Fruit fly (Drosophila melanogaster): ENCODE measurements around the gene Setd3.

Setd3 gene

DNA sequence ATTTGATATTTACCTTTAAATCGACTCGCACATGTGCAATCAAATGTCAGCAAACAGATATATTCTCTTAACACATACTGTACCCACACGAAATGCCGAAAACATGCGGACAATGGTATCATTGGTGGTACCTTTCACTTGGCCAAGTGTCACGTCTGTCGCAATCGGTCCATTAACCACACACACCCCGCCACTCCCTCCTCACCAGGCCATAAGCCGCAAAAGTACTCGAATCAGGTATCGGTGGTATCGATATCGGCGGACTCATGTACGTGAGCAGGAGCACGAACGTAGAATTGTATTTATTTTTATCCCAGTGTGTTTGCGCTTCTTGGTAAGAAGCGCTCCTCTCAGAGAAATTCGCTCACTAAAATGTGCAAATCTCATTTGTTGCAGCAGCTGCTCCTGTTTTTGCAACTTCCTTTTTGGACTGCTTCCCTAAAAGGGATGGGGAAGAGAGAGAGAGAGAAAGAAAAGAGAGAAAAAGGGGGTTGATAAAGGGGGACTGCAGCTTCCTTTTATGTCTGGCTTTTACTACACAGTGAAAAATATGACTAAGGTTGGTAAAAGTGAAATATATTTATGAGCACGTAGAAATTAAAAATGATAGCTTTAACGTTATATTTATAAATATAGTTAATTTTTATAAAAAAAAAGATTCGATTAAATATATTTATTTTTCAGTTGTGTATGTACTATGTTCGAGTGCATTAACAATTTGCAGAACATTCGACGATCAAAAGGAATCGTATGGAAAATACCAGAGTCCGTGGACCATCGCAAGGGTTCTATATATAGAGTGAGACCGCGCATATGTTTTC lies 15.2 kb upstream of the Setd3 start:
- TF ChIP-seq Ets98B (GFP tag; IDR thresholded peaks at IDR 0.05) (no peak), rn (GFP tag; IDR thresholded peaks at IDR 0.05) (no peak), CG8301 (tag; optimal IDR thresholded peaks at IDR 0.05) (peak; percentile 27), D1 (tag; optimal IDR thresholded peaks at IDR 0.05) (no peak), CG13204 (GFP tag; optimal IDR thresholded peaks at IDR 0.05) (peak; percentile 30), CG12605 (GFP tag; IDR thresholded peaks at IDR 0.05) (peak; percentile 58), Snoo (tag; optimal IDR thresholded peaks at IDR 0.05) (peak; percentile 71), fd96Ca (GFP tag; IDR thresholded peaks at IDR 0.05) (no peak), CG9948 (tag; optimal IDR thresholded peaks at IDR 0.05) (peak; percentile 70), CG32121 (GFP tag; IDR thresholded peaks at IDR 0.05) (no peak), CG14655 (GFP tag; optimal IDR thresholded peaks at IDR 0.05) (peak; percentile 66), CG8159 (tag; optimal IDR thresholded peaks at IDR 0.05) (peak; percentile 78), Pif1B (GFP tag; optimal IDR thresholded peaks at IDR 0.05) (peak; percentile 42), CG34367 (tag; optimal IDR thresholded peaks at IDR 0.05) (peak; percentile 43), CG17806 (tag; optimal IDR thresholded peaks at IDR 0.05) (peak; percentile 70), gl (tag; optimal IDR thresholded peaks at IDR 0.05) (no peak), CG4496 (GFP tag; IDR thresholded peaks at IDR 0.05) (peak; percentile 58; the same call in 2 of the 3 replicates), CG15710 (tag; optimal IDR thresholded peaks at IDR 0.05) (peak; percentile 71), CG10348 (GFP tag; IDR thresholded peaks at IDR 0.05) (no peak), EcR (GFP tag; optimal IDR thresholded peaks at IDR 0.05) (peak; percentile 50), Pif1A (GFP tag; optimal IDR thresholded peaks at IDR 0.05) (peak; percentile 39)

DNA sequence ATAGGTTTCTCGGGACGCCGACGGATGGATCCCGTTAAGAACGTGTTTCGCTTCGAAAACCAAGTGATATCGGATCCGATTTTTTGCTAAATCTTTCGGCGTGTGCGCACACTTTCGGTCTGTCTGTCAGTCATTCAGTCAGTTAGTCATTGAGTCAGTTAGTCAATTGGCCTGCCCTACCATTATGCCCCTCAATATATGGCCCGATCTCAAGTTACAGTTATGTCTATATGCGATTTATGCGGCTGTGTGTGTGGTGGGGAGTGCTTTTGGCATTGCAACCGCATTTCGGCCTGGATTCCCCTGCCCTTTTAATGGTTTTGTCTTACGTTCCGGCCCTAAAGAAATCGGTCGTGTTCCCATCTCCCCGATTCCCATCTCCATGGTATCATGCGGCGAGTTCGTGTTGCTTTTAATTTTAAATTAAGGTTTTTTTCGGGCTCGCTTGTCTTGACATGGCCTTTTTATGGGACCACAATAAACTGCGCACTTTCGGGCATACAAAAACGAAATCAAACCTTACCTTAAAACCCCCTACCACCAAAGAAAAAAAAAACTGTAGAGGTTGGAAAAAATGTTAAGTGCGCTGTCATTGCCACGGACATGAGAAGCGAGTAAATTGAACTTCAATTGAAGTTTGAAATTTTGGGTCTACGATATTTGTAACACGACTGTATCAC lies 14.3 kb upstream of the Setd3 start:
- TF ChIP-seq CG34367 (tag; optimal IDR thresholded peaks at IDR 0.05) (no peak), CG17806 (tag; optimal IDR thresholded peaks at IDR 0.05) (no peak), CG8301 (tag; optimal IDR thresholded peaks at IDR 0.05) (no peak), Pif1A (GFP tag; optimal IDR thresholded peaks at IDR 0.05) (no peak), CG15710 (tag; optimal IDR thresholded peaks at IDR 0.05) (no peak)

DNA sequence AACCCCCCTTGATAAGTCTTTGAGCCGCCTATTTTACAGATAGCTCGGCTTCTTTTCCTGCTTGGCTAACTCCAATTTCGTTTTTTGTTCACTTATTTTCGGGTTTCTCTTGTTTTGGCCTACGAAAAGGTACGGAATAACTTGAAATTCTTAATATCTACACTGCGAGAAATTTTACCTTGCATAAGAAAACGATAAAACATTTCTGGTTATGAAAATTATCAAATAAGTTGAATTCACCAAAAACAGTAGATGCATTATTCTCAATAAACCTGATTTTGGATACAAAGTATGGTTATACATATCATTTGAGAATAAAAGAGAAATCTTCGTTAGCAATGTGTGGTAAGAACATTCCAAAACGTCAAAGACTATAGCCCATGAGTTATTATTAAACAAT lies 13.5 kb upstream of the Setd3 start:
- TF ChIP-seq CG8159 (tag; optimal IDR thresholded peaks at IDR 0.05) = peak; percentile 61
- TF ChIP-seq CG15710 (tag; optimal IDR thresholded peaks at IDR 0.05) = peak; percentile 18
- no peak for TF ChIP-seq CG13204 (GFP tag; optimal IDR thresholded peaks at IDR 0.05)
- TF ChIP-seq Snoo (tag; optimal IDR thresholded peaks at IDR 0.05) = peak; percentile 8
- TF ChIP-seq CG8301 (tag; optimal IDR thresholded peaks at IDR 0.05) = peak; percentile 21
- TF ChIP-seq CG14655 (GFP tag; optimal IDR thresholded peaks at IDR 0.05) = peak; percentile 46
- peak; percentile 27 for TF ChIP-seq CG34367 (tag; optimal IDR thresholded peaks at IDR 0.05)
- TF ChIP-seq CG9948 (tag; optimal IDR thresholded peaks at IDR 0.05) = peak; percentile 37
- peak; percentile 40 for TF ChIP-seq CG17806 (tag; optimal IDR thresholded peaks at IDR 0.05)
- no peak for TF ChIP-seq rn (GFP tag; IDR thresholded peaks at IDR 0.05)

DNA sequence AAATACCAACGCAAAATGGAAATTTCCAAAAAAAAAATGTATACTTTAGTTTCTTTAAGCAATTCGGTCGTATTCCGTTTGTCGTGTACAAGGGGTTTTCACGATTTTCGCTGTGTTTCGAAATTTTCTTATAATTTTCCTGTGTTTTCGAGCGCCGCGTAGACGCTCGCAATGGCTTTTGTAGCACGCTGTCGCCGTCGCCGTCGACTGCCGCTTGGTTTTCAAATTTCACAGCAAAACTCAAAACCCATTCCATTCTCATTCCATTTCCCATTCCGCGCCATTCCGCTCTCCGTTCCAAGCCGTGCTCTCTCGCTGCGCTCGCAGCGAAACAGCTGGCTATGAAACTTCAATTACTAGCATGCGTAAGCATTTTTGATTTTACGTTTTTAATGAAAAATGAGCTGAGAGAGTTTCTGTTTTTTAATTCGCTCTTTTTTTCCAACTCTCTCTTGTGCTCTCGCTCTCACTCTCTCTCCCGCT lies 13.0 kb upstream of the Setd3 start:
- TF ChIP-seq Pif1A (GFP tag; optimal IDR thresholded peaks at IDR 0.05) (peak; percentile 29), CG4496 (GFP tag; IDR thresholded peaks at IDR 0.05) (no peak; the same call in 2 of the 3 replicates), Snoo (tag; optimal IDR thresholded peaks at IDR 0.05) (no peak), Ets98B (GFP tag; IDR thresholded peaks at IDR 0.05) (peak; percentile 35), EcR (GFP tag; optimal IDR thresholded peaks at IDR 0.05) (peak; percentile 24), Pif1B (GFP tag; optimal IDR thresholded peaks at IDR 0.05) (peak; percentile 51), CG8301 (tag; optimal IDR thresholded peaks at IDR 0.05) (no peak), CG32121 (GFP tag; IDR thresholded peaks at IDR 0.05) (peak; percentile 50), CG14655 (GFP tag; optimal IDR thresholded peaks at IDR 0.05) (no peak), CG10348 (GFP tag; IDR thresholded peaks at IDR 0.05) (no peak), CG17806 (tag; optimal IDR thresholded peaks at IDR 0.05) (no peak), CG12605 (GFP tag; IDR thresholded peaks at IDR 0.05) (peak; percentile 45; the same call in 1 of the 2 replicates), rn (GFP tag; IDR thresholded peaks at IDR 0.05) (no peak), fd96Ca (GFP tag; IDR thresholded peaks at IDR 0.05) (0 out of 3 replicates have a peak, but pooled peaks have one; percentile 43), CG8159 (tag; optimal IDR thresholded peaks at IDR 0.05) (no peak), CG13204 (GFP tag; optimal IDR thresholded peaks at IDR 0.05) (peak; percentile 12), CG34367 (tag; optimal IDR thresholded peaks at IDR 0.05) (no peak), CG15710 (tag; optimal IDR thresholded peaks at IDR 0.05) (no peak), D1 (tag; optimal IDR thresholded peaks at IDR 0.05) (no peak), gl (tag; optimal IDR thresholded peaks at IDR 0.05) (no peak)

DNA sequence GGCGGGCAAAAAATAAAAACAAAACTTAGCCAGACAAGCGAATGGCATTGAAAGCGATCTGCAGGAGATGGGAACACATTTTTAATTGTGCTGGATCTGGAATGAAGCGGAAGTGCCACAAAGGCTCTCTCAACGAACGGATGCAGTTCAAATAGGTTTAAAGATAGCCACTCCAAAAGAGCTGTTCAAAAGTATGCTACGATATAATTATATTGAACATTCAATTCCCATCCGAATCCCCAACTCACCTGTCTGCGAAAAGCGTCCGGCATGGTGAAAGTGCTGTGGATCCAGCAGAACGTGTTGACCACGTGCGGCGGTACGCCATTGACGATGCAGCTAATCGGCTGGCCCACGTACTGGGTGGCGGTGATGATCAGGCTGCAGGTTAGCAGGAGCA lies 8.4 kb upstream of the Setd3 start:
- TF ChIP-seq CG34367 (tag; optimal IDR thresholded peaks at IDR 0.05) = no peak
- no peak for TF ChIP-seq D1 (tag; optimal IDR thresholded peaks at IDR 0.05)
- no peak for TF ChIP-seq CG10348 (GFP tag; IDR thresholded peaks at IDR 0.05)
- no peak for TF ChIP-seq fd96Ca (GFP tag; IDR thresholded peaks at IDR 0.05)
- no peak for TF ChIP-seq Snoo (tag; optimal IDR thresholded peaks at IDR 0.05)
- no peak for TF ChIP-seq rn (GFP tag; IDR thresholded peaks at IDR 0.05)
- no peak for TF ChIP-seq CG15710 (tag; optimal IDR thresholded peaks at IDR 0.05)
- TF ChIP-seq Pif1A (GFP tag; optimal IDR thresholded peaks at IDR 0.05) = no peak
- no peak for TF ChIP-seq Pif1B (GFP tag; optimal IDR thresholded peaks at IDR 0.05)
- no peak for TF ChIP-seq CG8159 (tag; optimal IDR thresholded peaks at IDR 0.05)
- no peak for TF ChIP-seq CG4496 (GFP tag; IDR thresholded peaks at IDR 0.05)
- TF ChIP-seq CG9948 (tag; optimal IDR thresholded peaks at IDR 0.05) = no peak
- no peak for TF ChIP-seq CG32121 (GFP tag; IDR thresholded peaks at IDR 0.05)
- no peak for TF ChIP-seq CG8301 (tag; optimal IDR thresholded peaks at IDR 0.05)
- TF ChIP-seq Ets98B (GFP tag; IDR thresholded peaks at IDR 0.05) = no peak
- TF ChIP-seq EcR (GFP tag; optimal IDR thresholded peaks at IDR 0.05) = no peak

Data from whole organism, pupa.